Fruit fly (Drosophila melanogaster) whole organism, embryonic: ENCODE data around the gene CG1136.

Source experiments
- Antp ChIP-seq: fragments of 200-800 bp; sonication (Bioruptor generic); optimal IDR thresholded peaks from 3 replicates; lab custom pipeline; 2016; ENCODE audit warnings: missing biosample characterization, missing genetic modification characterization
- Blimp-1 ChIP-seq: fragments of 200-800 bp; sonication (Bioruptor generic); optimal IDR thresholded peaks from 3 replicates; lab custom pipeline; 2018; ENCODE audit warnings: missing biosample characterization, missing genetic modification characterization, mild to moderate bottlenecking, moderate library complexity, missing genetic modification reagents
- CG12219 ChIP-seq: fragments of 200-800 bp; sonication (Bioruptor generic); optimal IDR thresholded peaks from 3 replicates; lab custom pipeline; 2018; ENCODE audit warnings: missing biosample characterization, mild to moderate bottlenecking, missing genetic modification characterization
- CG12299 ChIP-seq: fragments of 200-800 bp; sonication (Bioruptor generic); optimal IDR thresholded peaks from 2 replicates; lab custom pipeline; 2018; ENCODE audit warnings: missing biosample characterization, mild to moderate bottlenecking, missing genetic modification characterization
- CG12942 ChIP-seq: fragments of 200-800 bp; sonication (Bioruptor generic); optimal IDR thresholded peaks from 3 replicates; lab custom pipeline; 2016; ENCODE audit warnings: missing biosample characterization, missing genetic modification characterization
- CG13624 ChIP-seq: fragments of 200-800 bp; sonication (Bioruptor generic); optimal IDR thresholded peaks from 2 replicates; lab custom pipeline; 2016; ENCODE audit warnings: missing biosample characterization, missing genetic modification characterization
- CG14441 ChIP-seq: fragments of 200-800 bp; sonication (Bioruptor generic); IDR thresholded peaks from 2 replicates; pipeline ENCODE4 v1.3.6; 2022; ENCODE audit warnings: missing biosample characterization, missing genetic modification characterization
- CG1603 ChIP-seq: fragments of 200-800 bp; sonication (Bioruptor generic); optimal IDR thresholded peaks from 2 replicates; lab custom pipeline; 2019; ENCODE audit warnings: missing biosample characterization, mild to moderate bottlenecking, missing genetic modification characterization, moderate library complexity
- CG1647 ChIP-seq: fragments of 200-800 bp; sonication (Bioruptor generic); optimal IDR thresholded peaks from 3 replicates; lab custom pipeline; 2016; ENCODE audit warnings: missing biosample characterization, missing genetic modification characterization
- CG16815 ChIP-seq: fragments of 200-800 bp; sonication (Bioruptor generic); optimal IDR thresholded peaks from 3 replicates; lab custom pipeline; 2017; ENCODE audit warnings: missing biosample characterization, mild to moderate bottlenecking, missing genetic modification characterization
- CG18599 ChIP-seq: fragments of 200-800 bp; sonication (Bioruptor generic); optimal IDR thresholded peaks from 3 replicates; lab custom pipeline; 2017; ENCODE audit warnings: missing biosample characterization, missing genetic modification characterization, mild to moderate bottlenecking, moderate library complexity, missing genetic modification reagents
- CG2199 ChIP-seq: fragments of 200-800 bp; sonication (Bioruptor generic); IDR thresholded peaks from 3 replicates; pipeline ENCODE4 v1.3.6; 2022; ENCODE audit warnings: missing biosample characterization, missing genetic modification characterization
- CG2678 ChIP-seq: fragments of 200-800 bp; sonication (Bioruptor generic); optimal IDR thresholded peaks from 3 replicates; lab custom pipeline; 2019; ENCODE audit warnings: missing biosample characterization, mild to moderate bottlenecking, missing genetic modification characterization, moderate library complexity
- CG3281 ChIP-seq: fragments of 200-800 bp; sonication (Bioruptor generic); optimal IDR thresholded peaks from 3 replicates; lab custom pipeline; 2017; ENCODE audit warnings: missing biosample characterization, mild to moderate bottlenecking, missing genetic modification characterization
- CG34224 ChIP-seq: fragments of 200-800 bp; sonication (Bioruptor generic); IDR thresholded peaks from 3 replicates; pipeline ENCODE4 v1.3.6; 2022; ENCODE audit warnings: missing biosample characterization, missing genetic modification characterization; ENCODE audit not compliant: partially characterized antibody
- CG3995 ChIP-seq: fragments of 200-800 bp; sonication (Bioruptor generic); optimal IDR thresholded peaks from 3 replicates; lab custom pipeline; 2016; ENCODE audit warnings: missing biosample characterization, missing genetic modification characterization
- CG4854 ChIP-seq: fragments of 200-800 bp; sonication (Bioruptor generic); optimal IDR thresholded peaks from 2 replicates; lab custom pipeline; 2016; ENCODE audit warnings: missing biosample characterization, missing genetic modification characterization, inconsistent platforms
- CG5245 ChIP-seq: fragments of 200-800 bp; sonication (Bioruptor generic); optimal IDR thresholded peaks from 3 replicates; lab custom pipeline; 2016; ENCODE audit warnings: missing biosample characterization, missing genetic modification characterization
- CG5953 ChIP-seq: fragments of 200-800 bp; sonication (Bioruptor generic); IDR thresholded peaks from 2 replicates; pipeline ENCODE4 v1.3.6; 2022; ENCODE audit warnings: missing biosample characterization, missing genetic modification characterization
- CG7556 ChIP-seq: fragments of 200-800 bp; sonication (Bioruptor generic); optimal IDR thresholded peaks from 2 replicates; lab custom pipeline; 2017; ENCODE audit warnings: missing biosample characterization, mild to moderate bottlenecking, missing genetic modification characterization
- CG7786 ChIP-seq: fragments of 200-800 bp; sonication (Bioruptor generic); optimal IDR thresholded peaks from 2 replicates; lab custom pipeline; 2016; ENCODE audit warnings: missing biosample characterization, missing genetic modification characterization
- CG7963 ChIP-seq: fragments of 200-800 bp; sonication (Bioruptor generic); IDR thresholded peaks from 3 replicates; pipeline ENCODE4 v1.3.6; 2022; ENCODE audit warnings: missing biosample characterization, missing genetic modification characterization; ENCODE audit not compliant: partially characterized antibody
- CG9727 ChIP-seq: fragments of 200-800 bp; sonication (Bioruptor generic); optimal IDR thresholded peaks from 3 replicates; lab custom pipeline; 2017; ENCODE audit warnings: missing biosample characterization, mild to moderate bottlenecking, missing genetic modification characterization
- D19B ChIP-seq: fragments of 200-800 bp; sonication (Bioruptor generic); optimal IDR thresholded peaks from 2 replicates; lab custom pipeline; 2017; ENCODE audit warnings: missing biosample characterization, mild to moderate bottlenecking, missing genetic modification characterization
- Dbx ChIP-seq: fragments of 200-800 bp; sonication (Bioruptor generic); IDR thresholded peaks from 3 replicates; pipeline ENCODE4 v1.3.6; 2022; ENCODE audit warnings: missing biosample characterization, missing genetic modification characterization
- E2f2 ChIP-seq: fragments of 200-800 bp; sonication (Bioruptor generic); IDR thresholded peaks from 2 replicates; pipeline ENCODE4 v1.3.6; 2022; ENCODE audit warnings: missing biosample characterization, missing genetic modification characterization
- Jarid2 ChIP-seq: fragments of 200-800 bp; sonication (Bioruptor generic); optimal IDR thresholded peaks from 3 replicates; lab custom pipeline; 2017; ENCODE audit warnings: mild to moderate bottlenecking, missing biosample characterization, missing genetic modification reagents, missing genetic modification characterization
- Kr ChIP-seq: fragments of 200-800 bp; sonication (Bioruptor generic); optimal IDR thresholded peaks from 2 replicates; lab custom pipeline; 2017; ENCODE audit warnings: missing biosample characterization, mild to moderate bottlenecking, missing genetic modification characterization
- Meics ChIP-seq: fragments of 200-800 bp; sonication (Bioruptor generic); optimal IDR thresholded peaks from 2 replicates; lab custom pipeline; 2017; ENCODE audit warnings: missing biosample characterization, mild to moderate bottlenecking, missing genetic modification characterization
- Oaz ChIP-seq: fragments of 200-800 bp; sonication (Bioruptor generic); IDR thresholded peaks from 2 replicates; pipeline ENCODE4 v1.3.6; 2022; ENCODE audit warnings: missing biosample characterization, missing genetic modification characterization
- Poxn ChIP-seq: fragments of 200-800 bp; sonication (Bioruptor generic); IDR thresholded peaks from 2 replicates; pipeline ENCODE4 v1.3.6; 2022; ENCODE audit warnings: missing biosample characterization, missing genetic modification characterization
- Sry-β ChIP-seq: fragments of 200-800 bp; sonication (Bioruptor generic); optimal IDR thresholded peaks from 2 replicates; lab custom pipeline; 2018; ENCODE audit warnings: missing biosample characterization, mild to moderate bottlenecking, missing genetic modification characterization, moderate library complexity
- ara ChIP-seq: fragments of 200-800 bp; sonication (Bioruptor generic); IDR thresholded peaks from 2 replicates; pipeline ENCODE4 v1.3.6; 2022; ENCODE audit warnings: missing biosample characterization, missing genetic modification characterization
- az2 ChIP-seq: fragments of 200-800 bp; sonication (Bioruptor generic); optimal IDR thresholded peaks from 3 replicates; lab custom pipeline; 2016; ENCODE audit warnings: missing biosample characterization, missing genetic modification characterization
- bowl ChIP-seq: fragments of 200-800 bp; sonication (Bioruptor generic); IDR thresholded peaks from 2 replicates; pipeline ENCODE4 v1.3.6; 2022; ENCODE audit warnings: missing biosample characterization, missing genetic modification characterization
- chif ChIP-seq, 2 experiments: fragments of 200-800 bp; sonication (Bioruptor generic); optimal IDR thresholded peaks; 3 replicates each; lab custom pipeline; 2016; ENCODE audit warnings: missing biosample characterization in 2 of 2, missing genetic modification characterization in 2 of 2
- corto ChIP-seq: fragments of 200-800 bp; sonication (Bioruptor generic); optimal IDR thresholded peaks from 2 replicates; lab custom pipeline; 2016; ENCODE audit warnings: missing biosample characterization, mild to moderate bottlenecking, missing genetic modification characterization, moderate library complexity
- crc ChIP-seq: fragments of 200-800 bp; sonication (Bioruptor generic); optimal IDR thresholded peaks from 2 replicates; lab custom pipeline; 2016; ENCODE audit warnings: missing biosample characterization, missing genetic modification characterization
- dysf ChIP-seq: fragments of 200-800 bp; sonication (Bioruptor generic); IDR thresholded peaks from 3 replicates; pipeline ENCODE4 v1.3.6; 2022; ENCODE audit warnings: missing biosample characterization, missing genetic modification characterization
- gce ChIP-seq: fragments of 200-800 bp; sonication (Bioruptor generic); IDR thresholded peaks from 3 replicates; pipeline ENCODE4 v1.3.6; 2022; ENCODE audit warnings: missing biosample characterization, missing genetic modification characterization
- gro ChIP-seq: fragments of 200-800 bp; sonication (Bioruptor generic); optimal IDR thresholded peaks from 2 replicates; lab custom pipeline; 2016; ENCODE audit warnings: missing biosample characterization, missing genetic modification characterization
- hbn ChIP-seq: fragments of 200-800 bp; sonication (Bioruptor generic); IDR thresholded peaks from 2 replicates; pipeline ENCODE4 v1.3.6; 2022; ENCODE audit warnings: missing biosample characterization, missing genetic modification characterization; ENCODE audit not compliant: partially characterized antibody
- jumu ChIP-seq: fragments of 200-800 bp; sonication (Bioruptor generic); optimal IDR thresholded peaks from 3 replicates; lab custom pipeline; 2016; ENCODE audit warnings: missing biosample characterization, missing genetic modification characterization
- pfk ChIP-seq: fragments of 200-800 bp; sonication (Bioruptor generic); optimal IDR thresholded peaks from 2 replicates; lab custom pipeline; 2018; ENCODE audit warnings: missing biosample characterization, mild to moderate bottlenecking, missing genetic modification characterization, moderate library complexity
- shn ChIP-seq: fragments of 200-800 bp; sonication (Bioruptor generic); optimal IDR thresholded peaks from 3 replicates; lab custom pipeline; 2016; ENCODE audit warnings: missing biosample characterization, missing genetic modification characterization
- sim ChIP-seq: fragments of 200-800 bp; sonication (Bioruptor generic); IDR thresholded peaks from 2 replicates; pipeline ENCODE4 v1.3.6; 2022; ENCODE audit warnings: missing biosample characterization, missing genetic modification characterization
- toy ChIP-seq: fragments of 200-800 bp; sonication (Bioruptor generic); IDR thresholded peaks from 2 replicates; pipeline ENCODE4 v1.3.6; 2022; ENCODE audit warnings: missing biosample characterization, missing genetic modification characterization
- ttk ChIP-seq: fragments of 200-800 bp; sonication (Bioruptor generic); IDR thresholded peaks from 2 replicates; pipeline ENCODE4 v2.1.2; 2022; ENCODE audit warnings: missing biosample characterization, missing genetic modification characterization
- z ChIP-seq: fragments of 200-800 bp; sonication (Bioruptor generic); IDR thresholded peaks from 3 replicates; pipeline ENCODE4 v1.3.6; 2022; ENCODE audit warnings: missing biosample characterization, missing genetic modification characterization
- zen2 ChIP-seq: fragments of 200-800 bp; sonication (Bioruptor generic); IDR thresholded peaks from 3 replicates; pipeline ENCODE4 v1.3.6; 2022; ENCODE audit warnings: missing biosample characterization, missing genetic modification characterization; ENCODE audit not compliant: partially characterized antibody

CG1136 gene

DNA sequence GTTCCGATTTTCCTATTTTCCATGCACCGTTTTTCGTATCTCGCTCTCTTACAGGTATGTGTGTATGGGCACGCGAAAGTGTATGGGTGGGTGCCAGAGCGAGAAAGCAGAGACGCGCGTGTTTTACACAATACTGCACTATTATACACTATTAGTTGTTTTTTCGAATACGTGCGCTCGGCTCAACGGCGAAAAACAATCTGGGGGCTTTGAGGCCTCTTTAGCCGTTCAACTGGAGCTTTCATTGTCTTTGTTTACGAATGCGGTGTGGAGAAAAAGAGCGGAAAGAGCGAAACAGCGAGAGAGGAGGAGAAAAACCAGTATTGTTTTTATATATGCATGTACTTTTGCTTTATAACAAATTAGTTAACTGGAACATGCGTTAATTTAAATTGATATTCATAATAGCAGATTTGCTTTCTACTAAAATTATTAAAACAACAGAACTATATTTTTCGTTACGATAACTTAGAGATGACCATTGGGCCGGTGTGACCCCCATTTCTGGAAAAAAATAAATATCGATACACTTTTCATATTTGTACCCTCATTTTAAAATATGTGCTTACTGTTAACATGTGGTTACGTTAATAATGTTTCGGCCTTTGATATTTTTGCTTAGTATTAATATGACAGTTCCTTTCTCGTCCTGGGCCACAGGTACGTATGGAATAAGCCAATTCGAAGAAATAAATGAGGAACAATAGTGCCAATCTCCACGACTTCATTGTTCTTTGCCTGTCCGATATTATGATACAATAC lies 56.3 kb downstream of the CG1136 start, which contains the start of gene CG14995 (continued):
- TF ChIP-seq corto (no peak), CG4854 (no peak), CG7963 (GFP tag; lab: Robert Waterston, UW) (peak; percentile 36; the same call in 1 of the 3 replicates), E2f2 (peak; percentile 81), CG3281 (GFP tag; lab: Kevin White, UChicago) (peak; percentile 44), shn (no peak), CG12942 (GFP tag; lab: Kevin White, UChicago) (no peak), CG1647 (GFP tag; lab: Kevin White, UChicago) (no peak), CG7786 (GFP tag; lab: Kevin White, UChicago) (no peak), CG1603 (tag; lab: Kevin White, UChicago) (no peak), hbn (peak; percentile 38), pfk (GFP tag; lab: Kevin White, UChicago) (no peak), gro (peak; percentile 24), zen2 (GFP tag; lab: Robert Waterston, UW) (no peak; the same call in 1 of the 3 replicates), ara (GFP tag; lab: Robert Waterston, UW) (no peak), CG12219 (GFP tag; lab: Kevin White, UChicago) (no peak), gce (GFP tag; lab: Robert Waterston, UW) (no peak), jumu (no peak), Kr (GFP tag; lab: Kevin White, UChicago) (no peak), bowl (GFP tag; lab: Robert Waterston, UW) (no peak), CG3995 (GFP tag; lab: Kevin White, UChicago) (no peak), ttk (GFP tag; lab: Robert Waterston, UW) (no peak), CG7556 (GFP tag; lab: Kevin White, UChicago) (no peak), toy (GFP tag; lab: Robert Waterston, UW) (no peak), dysf (GFP tag; lab: Robert Waterston, UW) (no peak; the same call in 2 of the 3 replicates), chif (GFP tag; optimal IDR thresholded peaks at IDR 0.05; lab: Kevin White, UChicago) (no peak), CG18599 (GFP tag; lab: Kevin White, UChicago) (peak; percentile 35), Antp (GFP tag; lab: Kevin White, UChicago) (no peak), Oaz (no peak), CG14441 (no peak), sim (GFP tag; lab: Robert Waterston, UW) (no peak), Meics (GFP tag; lab: Kevin White, UChicago) (peak; percentile 20), D19B (GFP tag; lab: Kevin White, UChicago) (no peak), CG5245 (no peak), crc (GFP tag; lab: Kevin White, UChicago) (no peak), CG5953 (GFP tag; lab: Robert Waterston, UW) (no peak), Jarid2 (GFP tag; lab: Kevin White, UChicago) (peak; percentile 77), CG12299 (tag; lab: Kevin White, UChicago) (peak; percentile 64), Blimp-1 (GFP tag; lab: Kevin White, UChicago) (peak; percentile 15), CG13624 (GFP tag; lab: Kevin White, UChicago) (no peak), z (GFP tag; lab: Robert Waterston, UW) (no peak), CG16815 (no peak), CG2199 (GFP tag; lab: Robert Waterston, UW) (no peak), CG34224 (GFP tag; lab: Robert Waterston, UW) (peak; percentile 28; the same call in 2 of the 3 replicates), CG2678 (tag; lab: Kevin White, UChicago) (peak; percentile 33), CG9727 (GFP tag; lab: Kevin White, UChicago) (no peak), Sry-β (GFP tag; lab: Kevin White, UChicago) (no peak), az2 (GFP tag; lab: Kevin White, UChicago) (no peak), Poxn (GFP tag; lab: Robert Waterston, UW) (no peak), Dbx (0 out of 3 replicates have a peak, but pooled peaks have one; percentile 23)
